Fruit fly (Drosophila melanogaster) whole organism, embryonic: ENCODE measurements around the gene Tpr2.

Experiments used
- CG10321 ChIP-seq: fragments of 200-800 bp; sonication (Bioruptor generic); IDR thresholded peaks from 2 replicates; pipeline ENCODE4 v1.3.6; 2022; ENCODE audit warnings: missing biosample characterization, missing genetic modification characterization
- CG11398 ChIP-seq: fragments of 200-800 bp; sonication (Bioruptor generic); optimal IDR thresholded peaks from 2 replicates; lab custom pipeline; 2016; ENCODE audit warnings: missing biosample characterization, missing genetic modification characterization
- CG11456 ChIP-seq: fragments of 200-800 bp; sonication (Bioruptor generic); IDR thresholded peaks from 3 replicates; pipeline ENCODE4 v1.3.6; 2022; ENCODE audit warnings: missing biosample characterization, missing genetic modification characterization
- CG11723 ChIP-seq: fragments of 200-800 bp; sonication (Bioruptor generic); optimal IDR thresholded peaks from 2 replicates; lab custom pipeline; 2017; ENCODE audit warnings: missing biosample characterization, mild to moderate bottlenecking, missing genetic modification characterization
- CG13296 ChIP-seq: fragments of 200-800 bp; sonication (Bioruptor generic); optimal IDR thresholded peaks from 3 replicates; lab custom pipeline; 2018; ENCODE audit warnings: missing biosample characterization, mild to moderate bottlenecking, missing genetic modification characterization
- CG14667 ChIP-seq: fragments of 200-800 bp; sonication (Bioruptor generic); IDR thresholded peaks from 2 replicates; pipeline ENCODE4 v1.3.6; 2022; ENCODE audit warnings: missing biosample characterization, missing genetic modification characterization
- CG15696 ChIP-seq: fragments of 200-800 bp; sonication (Bioruptor generic); optimal IDR thresholded peaks from 2 replicates; lab custom pipeline; 2019; ENCODE audit warnings: missing biosample characterization, mild to moderate bottlenecking, missing genetic modification characterization, moderate library complexity
- CG1602 ChIP-seq: fragments of 200-800 bp; sonication (Bioruptor generic); optimal IDR thresholded peaks from 3 replicates; lab custom pipeline; 2016; ENCODE audit warnings: missing biosample characterization, missing genetic modification characterization
- CG18262 ChIP-seq: fragments of 200-800 bp; optimal IDR thresholded peaks from 3 replicates; lab custom pipeline; 2019; ENCODE audit warnings: missing biosample characterization, mild to moderate bottlenecking, missing genetic modification characterization, moderate library complexity
- CG18599 ChIP-seq: fragments of 200-800 bp; sonication (Bioruptor generic); optimal IDR thresholded peaks from 3 replicates; lab custom pipeline; 2017; ENCODE audit warnings: missing biosample characterization, missing genetic modification characterization, mild to moderate bottlenecking, moderate library complexity, missing genetic modification reagents
- CG18619 ChIP-seq: fragments of 200-800 bp; sonication (Bioruptor generic); optimal IDR thresholded peaks from 3 replicates; lab custom pipeline; 2017; ENCODE audit warnings: missing biosample characterization, mild to moderate bottlenecking, missing genetic modification characterization
- CG31224 ChIP-seq: fragments of 200-800 bp; sonication (Bioruptor generic); IDR thresholded peaks from 2 replicates; pipeline ENCODE4 v1.3.6; 2022; ENCODE audit warnings: missing biosample characterization, missing genetic modification characterization
- CG3163 ChIP-seq: fragments of 200-800 bp; sonication (Bioruptor generic); optimal IDR thresholded peaks from 3 replicates; lab custom pipeline; 2016; ENCODE audit warnings: missing biosample characterization, missing genetic modification characterization
- CG33557 ChIP-seq: fragments of 200-800 bp; sonication (Bioruptor generic); optimal IDR thresholded peaks from 2 replicates; lab custom pipeline; 2019; ENCODE audit warnings: missing biosample characterization, mild to moderate bottlenecking, missing genetic modification characterization, moderate library complexity
- CG4820 ChIP-seq: fragments of 200-800 bp; sonication (Bioruptor generic); optimal IDR thresholded peaks from 3 replicates; lab custom pipeline; 2016; ENCODE audit warnings: missing biosample characterization, missing genetic modification characterization
- CG6854 ChIP-seq: fragments of 200-800 bp; sonication (Bioruptor generic); optimal IDR thresholded peaks from 3 replicates; lab custom pipeline; 2017; ENCODE audit warnings: missing biosample characterization, mild to moderate bottlenecking, missing genetic modification characterization
- Camta ChIP-seq: fragments of 200-800 bp; sonication (Bioruptor generic); optimal IDR thresholded peaks from 2 replicates; lab custom pipeline; 2016; ENCODE audit warnings: missing biosample characterization, missing genetic modification characterization
- CoRest ChIP-seq: fragments of 200-800 bp; sonication (Bioruptor generic); optimal IDR thresholded peaks from 3 replicates; lab custom pipeline; 2018; ENCODE audit warnings: missing biosample characterization, mild to moderate bottlenecking, missing genetic modification characterization, moderate library complexity
- E2f1 ChIP-seq: fragments of 200-800 bp; sonication (Bioruptor generic); IDR thresholded peaks from 2 replicates; pipeline ENCODE4 v1.3.6; 2022; ENCODE audit warnings: missing biosample characterization, missing genetic modification characterization
- HLH3B ChIP-seq: fragments of 200-800 bp; sonication (Bioruptor generic); IDR thresholded peaks from 2 replicates; pipeline ENCODE4 v1.3.6; 2022; ENCODE audit warnings: missing biosample characterization, missing genetic modification characterization
- Hand ChIP-seq: fragments of 200-800 bp; sonication (Bioruptor generic); optimal IDR thresholded peaks from 2 replicates; lab custom pipeline; 2017; ENCODE audit warnings: mild to moderate bottlenecking, missing biosample characterization, missing genetic modification reagents, missing genetic modification characterization
- Hey ChIP-seq: fragments of 200-800 bp; sonication (Bioruptor generic); optimal IDR thresholded peaks from 3 replicates; lab custom pipeline; 2018; ENCODE audit warnings: missing biosample characterization, mild to moderate bottlenecking, missing genetic modification characterization
- Hmx ChIP-seq: fragments of 200-800 bp; sonication (Bioruptor generic); optimal IDR thresholded peaks from 2 replicates; lab custom pipeline; 2016; ENCODE audit warnings: missing biosample characterization, missing genetic modification characterization
- Hr51 ChIP-seq, 2 experiments: fragments of 200-800 bp; sonication (Bioruptor generic); optimal IDR thresholded peaks; 2 replicates in 1 of 2; 3 replicates in 1 of 2; lab custom pipeline; 2016 to 2018; ENCODE audit warnings: missing biosample characterization in 2 of 2, missing genetic modification characterization in 2 of 2, mild to moderate bottlenecking in 1 of 2, moderate library complexity in 1 of 2
- Hr78 ChIP-seq, 2 experiments: fragments of 200-800 bp in 1 of 2; fragments of >200 bp in 1 of 2; sonication (Bioruptor generic) in 1 of 2; optimal IDR thresholded peaks; 2 replicates each; lab custom pipeline; 2017 to 2019; ENCODE audit warnings: missing biosample characterization in 2 of 2, missing genetic modification characterization in 2 of 2, mild to moderate bottlenecking in 1 of 2, moderate library complexity in 1 of 2
- Med ChIP-seq: fragments of 200-800 bp; sonication (Bioruptor generic); peaks from one replicate; lab custom pipeline; 2016; ENCODE audit warnings: missing biosample characterization, missing genetic modification characterization, mild to moderate bottlenecking, inconsistent platforms, moderate library complexity
- NfI ChIP-seq: fragments of 200-800 bp; sonication (Bioruptor generic); optimal IDR thresholded peaks from 3 replicates; lab custom pipeline; 2018; ENCODE audit warnings: missing biosample characterization, mild to moderate bottlenecking, missing genetic modification characterization, moderate library complexity
- Rx ChIP-seq: fragments of 200-800 bp; sonication (Bioruptor generic); IDR thresholded peaks from 2 replicates; pipeline ENCODE4 v1.3.6; 2022; ENCODE audit warnings: missing biosample characterization, missing genetic modification characterization
- Scr ChIP-seq: fragments of 200-800 bp; sonication (Bioruptor generic); IDR thresholded peaks from 2 replicates; pipeline ENCODE4 v1.3.6; 2022; ENCODE audit warnings: missing biosample characterization, missing genetic modification characterization; ENCODE audit not compliant: partially characterized antibody
- Usf ChIP-seq: fragments of 200-800 bp; sonication (Bioruptor generic); optimal IDR thresholded peaks from 2 replicates; lab custom pipeline; 2017; ENCODE audit warnings: missing genotype, missing biosample characterization, missing genetic modification characterization
- Xrp1 ChIP-seq: fragments of 200-800 bp; sonication (Bioruptor generic); IDR thresholded peaks from 2 replicates; pipeline ENCODE4 v1.3.6; 2022; ENCODE audit warnings: missing biosample characterization, missing genetic modification characterization
- bbx ChIP-seq: fragments of 200-800 bp; sonication (Bioruptor generic); IDR thresholded peaks from 2 replicates; pipeline ENCODE4 v1.3.6; 2022; ENCODE audit warnings: missing biosample characterization, missing genetic modification characterization; ENCODE audit not compliant: partially characterized antibody
- cad ChIP-seq: fragments of >200 bp; optimal IDR thresholded peaks from 2 replicates; lab custom pipeline; 2017; ENCODE audit warnings: missing biosample characterization, missing genetic modification characterization
- cas ChIP-seq: fragments of 200-800 bp; sonication (Bioruptor generic); IDR thresholded peaks from 2 replicates; pipeline ENCODE4 v1.3.6; 2022; ENCODE audit warnings: missing biosample characterization, missing genetic modification characterization
- esg ChIP-seq: fragments of 200-800 bp; sonication (Bioruptor generic); conservative IDR thresholded peaks from 2 replicates; pipeline ENCODE4 v1.3.6; 2022; ENCODE audit warnings: missing biosample characterization, missing genetic modification characterization
- eve ChIP-seq, 2 experiments: fragments of >200 bp; optimal IDR thresholded peaks; 2 replicates each; lab custom pipeline; 2017; ENCODE audit warnings: missing biosample characterization in 2 of 2, missing genetic modification characterization in 2 of 2
- gce ChIP-seq: fragments of 200-800 bp; sonication (Bioruptor generic); IDR thresholded peaks from 3 replicates; pipeline ENCODE4 v1.3.6; 2022; ENCODE audit warnings: missing biosample characterization, missing genetic modification characterization
- gem ChIP-seq: fragments of 200-800 bp; sonication (Bioruptor generic); optimal IDR thresholded peaks from 2 replicates; lab custom pipeline; 2019; ENCODE audit warnings: missing biosample characterization, mild to moderate bottlenecking, missing genetic modification characterization, moderate library complexity
- gsb-n ChIP-seq: fragments of 200-800 bp; sonication (Bioruptor generic); optimal IDR thresholded peaks from 3 replicates; lab custom pipeline; 2018; ENCODE audit warnings: missing biosample characterization, mild to moderate bottlenecking, missing genetic modification characterization
- lbe ChIP-seq: fragments of 200-800 bp; sonication (Bioruptor generic); optimal IDR thresholded peaks from 2 replicates; lab custom pipeline; 2016; ENCODE audit warnings: missing biosample characterization, mild to moderate bottlenecking, missing genetic modification characterization
- lola ChIP-seq, 3 experiments: fragments of >200 bp in 2 of 3; fragments of 200-800 bp in 1 of 3; sonication (Bioruptor generic) in 1 of 3; optimal IDR thresholded peaks; 2 replicates each; lab custom pipeline; 2017 to 2019; ENCODE audit warnings: missing biosample characterization in 3 of 3, missing genetic modification characterization in 3 of 3, mild to moderate bottlenecking in 1 of 3, moderate library complexity in 1 of 3
- nerfin-1 ChIP-seq: fragments of 200-800 bp; sonication (Bioruptor generic); optimal IDR thresholded peaks from 3 replicates; lab custom pipeline; 2019; ENCODE audit warnings: missing biosample characterization, mild to moderate bottlenecking, missing genetic modification characterization, moderate library complexity
- otp ChIP-seq: fragments of 200-800 bp; sonication (Bioruptor generic); IDR thresholded peaks from 3 replicates; pipeline ENCODE4, ENCODE4 v1.3.6; 2022; ENCODE audit warnings: missing biosample characterization, missing genetic modification characterization
- pb ChIP-seq: fragments of 200-800 bp; sonication (Bioruptor generic); optimal IDR thresholded peaks from 3 replicates; lab custom pipeline; 2016; ENCODE audit warnings: missing biosample characterization, missing genetic modification characterization
- phol ChIP-seq: fragments of 200-800 bp; sonication (Bioruptor generic); optimal IDR thresholded peaks from 3 replicates; lab custom pipeline; 2018; ENCODE audit warnings: missing biosample characterization, mild to moderate bottlenecking, missing genetic modification characterization, moderate library complexity
- scrt ChIP-seq: fragments of 200-800 bp; sonication (Bioruptor generic); optimal IDR thresholded peaks from 2 replicates; lab custom pipeline; 2018; ENCODE audit warnings: missing biosample characterization, mild to moderate bottlenecking, missing genetic modification characterization, moderate library complexity
- sqz ChIP-seq: fragments of 200-800 bp; sonication (Bioruptor generic); optimal IDR thresholded peaks from 3 replicates; lab custom pipeline; 2018; ENCODE audit warnings: missing biosample characterization, mild to moderate bottlenecking, missing genetic modification characterization
- zfh1 ChIP-seq: fragments of 200-800 bp; sonication (Bioruptor generic); IDR thresholded peaks from 3 replicates; pipeline ENCODE4 v1.3.6; 2022; ENCODE audit warnings: missing biosample characterization, missing genetic modification characterization

Tpr2 gene

DNA sequence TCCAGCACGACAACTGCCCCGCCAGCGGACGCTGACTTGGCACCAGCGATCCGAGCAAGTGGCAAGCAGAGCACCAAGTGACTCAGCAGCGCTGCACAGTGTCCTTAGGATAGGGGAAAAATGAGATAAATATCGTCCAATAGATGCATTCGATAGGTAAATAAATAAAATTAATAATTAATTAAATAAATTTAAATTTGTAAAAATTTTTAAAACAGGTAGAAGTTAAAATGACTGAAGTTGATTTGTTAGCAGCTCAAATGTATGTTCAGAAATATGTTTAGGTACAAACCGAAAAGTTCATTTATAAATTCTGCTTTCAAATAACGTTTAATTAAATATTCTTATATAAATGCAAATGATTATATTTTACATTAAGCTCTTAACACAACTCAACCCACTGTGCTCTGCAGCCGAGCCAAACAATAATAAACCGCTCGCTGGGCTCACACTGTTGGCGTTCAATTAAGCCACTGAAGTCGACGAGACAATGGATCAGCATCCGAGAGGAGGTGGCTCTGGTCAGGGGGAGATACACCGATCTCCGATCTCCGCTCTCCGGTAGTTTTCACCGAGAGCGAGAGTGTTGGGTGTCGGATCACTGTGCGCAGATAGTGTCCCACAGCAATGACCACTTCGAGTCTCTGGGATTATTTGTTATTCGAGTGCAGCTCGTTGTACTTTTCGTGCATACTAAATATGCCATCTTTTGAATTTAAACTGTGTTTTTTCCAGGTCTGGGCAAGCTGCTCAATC lies 42.7 kb upstream of the Tpr2 start, which contains the start of gene CG5888 (continued):
- TF ChIP-seq Rx (GFP tag; lab: Robert Waterston, UW) (peak; percentile 20; the same call in 1 of the 2 replicates), lola (GFP tag; optimal IDR thresholded peaks at IDR 0.05; lab: Kevin White, UChicago) (peak in 1 of 3 experiments; percentile 80), CoRest (peak; percentile 78), CG4820 (peak; percentile 23), CG1602 (GFP tag; lab: Kevin White, UChicago) (peak; percentile 53), otp (0 out of 3 replicates have a peak, but pooled peaks have one; percentile 7), Hey (no peak), CG6854 (GFP tag; lab: Kevin White, UChicago) (peak; percentile 46), CG15696 (tag; lab: Kevin White, UChicago) (peak; percentile 57), eve (GFP tag; optimal IDR thresholded peaks at IDR 0.05; lab: Kevin White, UChicago) (no peak), CG13296 (GFP tag; lab: Kevin White, UChicago) (peak; percentile 36), Hr51 (GFP tag; optimal IDR thresholded peaks at IDR 0.05; lab: Kevin White, UChicago) (peak in 1 of 2 experiments; percentile 78), CG31224 (GFP tag; lab: Robert Waterston, UW) (no peak), CG18599 (GFP tag; lab: Kevin White, UChicago) (no peak), CG10321 (GFP tag; lab: Robert Waterston, UW) (peak; percentile 28; the same call in 1 of the 2 replicates), gce (GFP tag; lab: Robert Waterston, UW) (no peak), pb (GFP tag; lab: Kevin White, UChicago) (no peak), NfI (GFP tag; lab: Kevin White, UChicago) (peak; percentile 51), Camta (GFP tag; lab: Kevin White, UChicago) (no peak), gsb-n (tag; lab: Kevin White, UChicago) (peak; percentile 70), CG14667 (GFP tag; lab: Robert Waterston, UW) (0 out of 2 replicates have a peak, but pooled peaks have one; percentile 47), esg (GFP tag; lab: Robert Waterston, UW) (peak; percentile 57; the same call in 1 of the 2 replicates), Hand (GFP tag; lab: Kevin White, UChicago) (peak; percentile 40), cas (GFP tag; lab: Robert Waterston, UW) (0 out of 2 replicates have a peak, but pooled peaks have one; percentile 26), gem (peak; percentile 87), Xrp1 (peak; percentile 78), bbx (no peak), E2f1 (GFP tag; lab: Robert Waterston, UW) (peak; percentile 51), Hr78 (GFP tag; optimal IDR thresholded peaks at IDR 0.05; lab: Kevin White, UChicago) (no peak), CG11456 (GFP tag; lab: Robert Waterston, UW) (peak; percentile 56; the same call in 1 of the 3 replicates), Hmx (GFP tag; lab: Kevin White, UChicago) (no peak), CG11398 (GFP tag; lab: Kevin White, UChicago) (no peak), zfh1 (GFP tag; lab: Robert Waterston, UW) (peak; percentile 85), CG3163 (no peak), nerfin-1 (tag; lab: Kevin White, UChicago) (peak; percentile 28), HLH3B (peak; percentile 65), CG18262 (tag; lab: Kevin White, UChicago) (peak; percentile 81), phol (tag; lab: Kevin White, UChicago) (peak; percentile 66), scrt (GFP tag; lab: Kevin White, UChicago) (no peak), CG18619 (GFP tag; lab: Kevin White, UChicago) (peak; percentile 61), cad (GFP tag; lab: Kevin White, UChicago) (no peak), sqz (GFP tag; lab: Kevin White, UChicago) (no peak), CG11723 (GFP tag; lab: Kevin White, UChicago) (peak; percentile 25), Med (GFP tag; lab: Kevin White, UChicago) (peak; percentile 27), Scr (no peak), CG33557 (GFP tag; lab: Kevin White, UChicago) (peak; percentile 62), lbe (GFP tag; lab: Kevin White, UChicago) (peak; percentile 16), Usf (GFP tag; lab: Kevin White, UChicago) (peak; percentile 48)
